Worm (Caenorhabditis elegans) whole organism, mixed stage, embryonic: ENCODE measurements around the gene Y71G10AR.4.

Source experiments
- elt-3 ChIP-seq: fragments of 150-350 bp; optimal IDR thresholded peaks from 2 replicates; lab custom pipeline; 2014; ENCODE audit warnings: missing biosample characterization, missing genetic modification characterization
- hlh-1 ChIP-seq: fragments of 150-350 bp; optimal IDR thresholded peaks from 2 replicates; lab custom pipeline; 2014; ENCODE audit warnings: missing biosample characterization, missing genetic modification reagents, missing genetic modification characterization
- lsy-2 ChIP-seq: fragments of 150-350 bp; optimal IDR thresholded peaks from 2 replicates; lab custom pipeline; 2014; ENCODE audit warnings: missing biosample characterization, missing genetic modification characterization
- nhr-237 ChIP-seq: fragments of 150-350 bp; optimal IDR thresholded peaks from 2 replicates; lab custom pipeline; 2014; ENCODE audit warnings: missing biosample characterization, missing genetic modification characterization
- nhr-28 ChIP-seq: fragments of 150-350 bp; optimal IDR thresholded peaks from 2 replicates; lab custom pipeline; 2014; ENCODE audit warnings: missing biosample characterization, missing genetic modification characterization
- nhr-76 ChIP-seq: sonication (generic microtip); optimal IDR thresholded peaks from 2 replicates; lab custom pipeline; 2017; ENCODE audit warnings: missing biosample characterization, missing genetic modification characterization
- pha-4 ChIP-seq: fragments of 150-350 bp; optimal IDR thresholded peaks from 2 replicates; lab custom pipeline; 2018; ENCODE audit warnings: missing biosample characterization, missing genetic modification reagents, missing genetic modification characterization
- snpc-4 ChIP-seq: fragments of 150-350 bp; optimal IDR thresholded peaks from 2 replicates; lab custom pipeline; 2014; ENCODE audit warnings: missing biosample characterization, missing genetic modification characterization

ce11 chrIV:2159069-2159468, 39.8 kb upstream of the Y71G10AR.4 start, which contains the start of gene gcy-37:
- TF ChIP-seq nhr-28 (tag; lab: Kevin White, UChicago) (no peak), pha-4 (no peak), snpc-4 (no peak), elt-3 (tag; lab: Kevin White, UChicago) (no peak), nhr-76 (tag; lab: Kevin White, UChicago) (no peak), hlh-1 (tag; lab: Kevin White, UChicago) (no peak), lsy-2 (no peak), nhr-237 (tag; lab: Kevin White, UChicago) (no peak)
